Worm (Caenorhabditis elegans): ENCODE data around the gene git-1.

Gene git-1

ce11 chrX:10568385-10569149 is 43.9 kb downstream of the git-1 start:
- TF ChIP-seq pbrm-1 (GFP tag; IDR thresholded peaks at IDR 0.05) = peak; percentile 40
- no peak for TF ChIP-seq F33H1.4 (GFP tag; IDR thresholded peaks at IDR 0.05)
- TF ChIP-seq ccch-3 (GFP tag; optimal IDR thresholded peaks at IDR 0.05) = no peak
- peak; percentile 80 for TF ChIP-seq repo-1 (tag; optimal IDR thresholded peaks at IDR 0.05)
- TF ChIP-seq madf-10 (tag; optimal IDR thresholded peaks at IDR 0.05) = peak; percentile 86
- TF ChIP-seq hmg-20 (GFP tag; IDR thresholded peaks at IDR 0.05) = peak; percentile 44; the same call in 1 of the 2 replicates
- TF ChIP-seq dox-1 (GFP tag; IDR thresholded peaks at IDR 0.05) = peak; percentile 91
- TF ChIP-seq snpc-3.4 (tag; optimal IDR thresholded peaks at IDR 0.05) = peak; percentile 43
- peak; percentile 44 to 77 for TF ChIP-seq let-607 (tag; optimal IDR thresholded peaks at IDR 0.05)
- TF ChIP-seq egl-18 (GFP tag; IDR thresholded peaks at IDR 0.05) = peak; percentile 33; the same call in 1 of the 2 replicates
- TF ChIP-seq atf-7 (tag; optimal IDR thresholded peaks at IDR 0.05) = peak; percentile 89
- TF ChIP-seq ztf-26 (tag; optimal IDR thresholded peaks at IDR 0.05) = peak; percentile 88
- peak; percentile 66 for TF ChIP-seq B0035.1 (tag; optimal IDR thresholded peaks at IDR 0.05)
- TF ChIP-seq F57C9.4 (tag; optimal IDR thresholded peaks at IDR 0.05) = no peak
- TF ChIP-seq hsf-1 (GFP tag; IDR thresholded peaks at IDR 0.05) = no peak
- TF ChIP-seq nhr-80 (tag; optimal IDR thresholded peaks at IDR 0.05) = peak; percentile 98
- TF ChIP-seq nfyb-1 (GFP tag; IDR thresholded peaks at IDR 0.05) = peak; percentile 88
- TF ChIP-seq mcd-1 (GFP tag; IDR thresholded peaks at IDR 0.05) = peak; percentile 85
- TF ChIP-seq F52B5.7 (tag; optimal IDR thresholded peaks at IDR 0.05) = no peak
- TF ChIP-seq snpc-4 (GFP tag; optimal IDR thresholded peaks at IDR 0.05) = peak; percentile 49
- peak; percentile 39 to 79 (median 64) for TF ChIP-seq snpc-4 (tag; optimal IDR thresholded peaks at IDR 0.05)
- no peak for TF ChIP-seq nhr-27 (tag; optimal IDR thresholded peaks at IDR 0.05)
- TF ChIP-seq K11D2.4 (GFP tag; IDR thresholded peaks at IDR 0.05) = peak; percentile 59
- no peak for TF ChIP-seq ceh-100 (GFP tag; IDR thresholded peaks at IDR 0.05)
- TF ChIP-seq unc-130 (GFP tag; optimal IDR thresholded peaks at IDR 0.05) = no peak
- TF ChIP-seq egrh-3 (GFP tag; IDR thresholded peaks at IDR 0.05) = peak; percentile 86
- TF ChIP-seq ZK185.1 (tag; optimal IDR thresholded peaks at IDR 0.05; ENCODE audit: poor library complexity, severe bottlenecking) = peak; percentile 90
- no peak for TF ChIP-seq T26A5.8 (tag; optimal IDR thresholded peaks at IDR 0.05)
- peak; percentile 78 for TF ChIP-seq lin-26 (GFP tag; IDR thresholded peaks at IDR 0.05)
- peak; percentile 87; the same call in 1 of the 2 replicates for TF ChIP-seq hmg-1.2 (GFP tag; IDR thresholded peaks at IDR 0.05)
- peak; percentile 50 for TF ChIP-seq F22D6.2 (tag; optimal IDR thresholded peaks at IDR 0.05)
- TF ChIP-seq die-1 (tag; optimal IDR thresholded peaks at IDR 0.05) = peak; percentile 79
- no peak for TF ChIP-seq nhr-120 (GFP tag; IDR thresholded peaks at IDR 0.05)
- peak; percentile 100 for TF ChIP-seq zfh-2 (GFP tag; conservative IDR thresholded peaks at IDR 0.05)
- TF ChIP-seq ceh-27 (GFP tag; optimal IDR thresholded peaks at IDR 0.05) = peak; percentile 89
- peak; percentile 81 for TF ChIP-seq somi-1 (GFP tag; optimal IDR thresholded peaks at IDR 0.05)
- no peak for TF ChIP-seq let-526 (GFP tag; IDR thresholded peaks at IDR 0.05)
- no peak for TF ChIP-seq ztf-6 (GFP tag; IDR thresholded peaks at IDR 0.05)
- TF ChIP-seq B0019.2 (GFP tag; conservative IDR thresholded peaks at IDR 0.05) = no peak
- TF ChIP-seq madf-8 (GFP tag; conservative IDR thresholded peaks at IDR 0.05) = no peak
- TF ChIP-seq ceh-58 (GFP tag; IDR thresholded peaks at IDR 0.05) = no peak
- peak; percentile 88 for TF ChIP-seq gei-17 (GFP tag; optimal IDR thresholded peaks at IDR 0.05)
- TF ChIP-seq F23B12.7 (tag; optimal IDR thresholded peaks at IDR 0.05; ENCODE audit: insufficient read depth) = peak; percentile 7
- TF ChIP-seq K12H6.12 (tag; optimal IDR thresholded peaks at IDR 0.05) = peak; percentile 95
- peak; percentile 28 for TF ChIP-seq unc-62 (GFP tag; optimal IDR thresholded peaks at IDR 0.05)
- TF ChIP-seq ztf-18 (tag; optimal IDR thresholded peaks at IDR 0.05) = peak; percentile 74
- TF ChIP-seq mxl-1 (tag; optimal IDR thresholded peaks at IDR 0.05) = peak; percentile 81
- no peak for TF ChIP-seq mes-4 (tag; optimal IDR thresholded peaks at IDR 0.05)
